Fruit fly (Drosophila melanogaster) whole organism, embryonic: ENCODE measurements around the gene CG32369.

Experiments used
- Aef1 ChIP-seq: fragments of 200-800 bp; sonication (Bioruptor generic); IDR thresholded peaks from 3 replicates; pipeline ENCODE4 v1.3.6; 2022; ENCODE audit warnings: missing biosample characterization, missing genetic modification characterization
- BtbVII ChIP-seq: fragments of 200-800 bp; sonication (Bioruptor generic); optimal IDR thresholded peaks from 3 replicates; lab custom pipeline; 2017; ENCODE audit warnings: missing biosample characterization, mild to moderate bottlenecking, missing genetic modification characterization
- CG10209 ChIP-seq: fragments of 200-800 bp; sonication (Bioruptor generic); optimal IDR thresholded peaks from 3 replicates; lab custom pipeline; 2017; ENCODE audit warnings: missing biosample characterization, mild to moderate bottlenecking, missing genetic modification characterization, missing genetic modification reagents
- CG10321 ChIP-seq: fragments of 200-800 bp; sonication (Bioruptor generic); IDR thresholded peaks from 2 replicates; pipeline ENCODE4 v1.3.6; 2022; ENCODE audit warnings: missing biosample characterization, missing genetic modification characterization
- CG10431 ChIP-seq: fragments of 200-800 bp; sonication (Bioruptor generic); optimal IDR thresholded peaks from 3 replicates; lab custom pipeline; 2018; ENCODE audit warnings: missing biosample characterization, mild to moderate bottlenecking, missing genetic modification characterization
- CG11695 ChIP-seq: fragments of 200-800 bp; sonication (Bioruptor generic); IDR thresholded peaks from 3 replicates; pipeline ENCODE4 v1.3.6; 2022; ENCODE audit warnings: missing biosample characterization, missing genetic modification characterization
- CG12391 ChIP-seq: fragments of 200-800 bp; sonication (Bioruptor generic); optimal IDR thresholded peaks from 3 replicates; lab custom pipeline; 2018; ENCODE audit warnings: missing biosample characterization, mild to moderate bottlenecking, missing genetic modification characterization, moderate library complexity
- CG1529 ChIP-seq: fragments of 200-800 bp; sonication (Bioruptor generic); optimal IDR thresholded peaks from 3 replicates; lab custom pipeline; 2018; ENCODE audit warnings: missing biosample characterization, missing genetic modification characterization
- CG1603 ChIP-seq: fragments of 200-800 bp; sonication (Bioruptor generic); optimal IDR thresholded peaks from 2 replicates; lab custom pipeline; 2019; ENCODE audit warnings: missing biosample characterization, mild to moderate bottlenecking, missing genetic modification characterization, moderate library complexity
- CG16813 ChIP-seq: fragments of 200-800 bp; sonication (Bioruptor generic); IDR thresholded peaks from 3 replicates; pipeline ENCODE4 v1.3.6; 2022; ENCODE audit warnings: missing biosample characterization, missing genetic modification characterization; ENCODE audit not compliant: partially characterized antibody
- CG1832 ChIP-seq: fragments of 200-800 bp; sonication (Bioruptor generic); optimal IDR thresholded peaks from 2 replicates; lab custom pipeline; 2017; ENCODE audit warnings: missing biosample characterization, mild to moderate bottlenecking, missing genetic modification characterization, inconsistent platforms
- CG18476 ChIP-seq: fragments of 200-800 bp; sonication (Bioruptor generic); optimal IDR thresholded peaks from 2 replicates; lab custom pipeline; 2016; ENCODE audit warnings: missing biosample characterization, mild to moderate bottlenecking, missing genetic modification characterization
- CG32532 ChIP-seq: fragments of 200-800 bp; sonication (Bioruptor generic); IDR thresholded peaks from 2 replicates; pipeline ENCODE4 v1.3.6; 2022; ENCODE audit warnings: missing biosample characterization, missing genetic modification characterization
- CG3726 ChIP-seq: fragments of 200-800 bp; sonication (Bioruptor generic); IDR thresholded peaks from 3 replicates; pipeline ENCODE4, ENCODE4 v1.3.6; 2022; ENCODE audit warnings: missing biosample characterization, missing genetic modification characterization
- CG3847 ChIP-seq: fragments of 200-800 bp; sonication (Bioruptor generic); IDR thresholded peaks from 2 replicates; pipeline ENCODE4 v1.3.6; 2022; ENCODE audit warnings: missing biosample characterization, missing genetic modification characterization
- CG43689 ChIP-seq: fragments of 200-800 bp; sonication (Bioruptor generic); IDR thresholded peaks from 2 replicates; pipeline ENCODE4 v1.3.6; 2022; ENCODE audit warnings: missing biosample characterization, missing genetic modification characterization
- CG6765 ChIP-seq: fragments of 200-800 bp; sonication (Bioruptor generic); optimal IDR thresholded peaks from 3 replicates; lab custom pipeline; 2017; ENCODE audit warnings: missing biosample characterization, mild to moderate bottlenecking, missing genetic modification characterization
- CG7271 ChIP-seq: fragments of 200-800 bp; sonication (Bioruptor generic); optimal IDR thresholded peaks from 2 replicates; lab custom pipeline; 2018; ENCODE audit warnings: missing biosample characterization, mild to moderate bottlenecking, missing genetic modification characterization, moderate library complexity
- CG7357 ChIP-seq: fragments of 200-800 bp; sonication (Bioruptor generic); IDR thresholded peaks from 3 replicates; pipeline ENCODE4 v1.3.6; 2022; ENCODE audit warnings: missing biosample characterization, missing genetic modification characterization
- CG8924 ChIP-seq: fragments of 200-800 bp; optimal IDR thresholded peaks from 3 replicates; lab custom pipeline; 2019; ENCODE audit warnings: missing biosample characterization, mild to moderate bottlenecking, missing genetic modification characterization, moderate library complexity
- CG8944 ChIP-seq: fragments of 200-800 bp; sonication (Bioruptor generic); optimal IDR thresholded peaks from 3 replicates; lab custom pipeline; 2016; ENCODE audit warnings: missing biosample characterization, missing genetic modification characterization
- CkIIα-i1 ChIP-seq: fragments of 200-800 bp; sonication (Bioruptor generic); IDR thresholded peaks from 2 replicates; pipeline ENCODE4 v1.3.6; 2022; ENCODE audit warnings: missing biosample characterization, missing genetic modification characterization
- Deaf1 ChIP-seq: fragments of 200-800 bp; optimal IDR thresholded peaks from 3 replicates; lab custom pipeline; 2019; ENCODE audit warnings: missing biosample characterization, mild to moderate bottlenecking, missing genetic modification characterization, moderate library complexity
- Dip2 ChIP-seq: fragments of 200-800 bp; sonication (Bioruptor generic); IDR thresholded peaks from 2 replicates; pipeline ENCODE4 v1.3.6; 2022; ENCODE audit warnings: missing biosample characterization, missing genetic modification characterization
- Jarid2 ChIP-seq: fragments of 200-800 bp; sonication (Bioruptor generic); optimal IDR thresholded peaks from 3 replicates; lab custom pipeline; 2017; ENCODE audit warnings: mild to moderate bottlenecking, missing biosample characterization, missing genetic modification reagents, missing genetic modification characterization
- Meics ChIP-seq: fragments of 200-800 bp; sonication (Bioruptor generic); optimal IDR thresholded peaks from 2 replicates; lab custom pipeline; 2017; ENCODE audit warnings: missing biosample characterization, mild to moderate bottlenecking, missing genetic modification characterization
- NK7.1 ChIP-seq: fragments of 200-800 bp; sonication (Bioruptor generic); optimal IDR thresholded peaks from 3 replicates; lab custom pipeline; 2016; ENCODE audit warnings: missing biosample characterization, missing genetic modification characterization
- Sox102F ChIP-seq: fragments of 200-800 bp; sonication (Bioruptor generic); optimal IDR thresholded peaks from 2 replicates; lab custom pipeline; 2018; ENCODE audit warnings: missing biosample characterization, mild to moderate bottlenecking, missing genetic modification characterization, moderate library complexity
- Taf1 ChIP-seq: fragments of 200-800 bp; sonication (Bioruptor generic); IDR thresholded peaks from 2 replicates; pipeline ENCODE4 v1.3.6; 2022; ENCODE audit warnings: missing biosample characterization, missing genetic modification characterization
- ab ChIP-seq: fragments of 200-800 bp; sonication (Bioruptor generic); optimal IDR thresholded peaks from 2 replicates; lab custom pipeline; 2016; ENCODE audit warnings: missing biosample characterization, missing genetic modification characterization
- amos ChIP-seq: fragments of 200-800 bp; sonication (Bioruptor generic); IDR thresholded peaks from 2 replicates; pipeline ENCODE4 v1.3.6; 2022; ENCODE audit warnings: missing biosample characterization, missing genetic modification characterization; ENCODE audit not compliant: partially characterized antibody
- ci ChIP-seq: fragments of 200-800 bp; sonication (Bioruptor generic); IDR thresholded peaks from 3 replicates; pipeline ENCODE4 v1.3.6; 2022; ENCODE audit warnings: missing biosample characterization, missing genetic modification characterization
- corto ChIP-seq: fragments of 200-800 bp; sonication (Bioruptor generic); optimal IDR thresholded peaks from 2 replicates; lab custom pipeline; 2016; ENCODE audit warnings: missing biosample characterization, mild to moderate bottlenecking, missing genetic modification characterization, moderate library complexity
- crol ChIP-seq: fragments of 200-800 bp; sonication (Bioruptor generic); IDR thresholded peaks from 2 replicates; pipeline ENCODE4 v1.3.6; 2022; ENCODE audit warnings: missing biosample characterization, missing genetic modification characterization
- dan ChIP-seq: fragments of 200-800 bp; sonication (Bioruptor generic); IDR thresholded peaks from 2 replicates; pipeline ENCODE4 v1.3.6; 2022; ENCODE audit warnings: missing biosample characterization, missing genetic modification characterization
- dimm ChIP-seq: fragments of 200-800 bp; sonication (Bioruptor generic); IDR thresholded peaks from 2 replicates; pipeline ENCODE4 v1.3.6; 2022; ENCODE audit warnings: missing biosample characterization, missing genetic modification characterization
- gfzf ChIP-seq: fragments of 200-800 bp; sonication (Bioruptor generic); optimal IDR thresholded peaks from 2 replicates; lab custom pipeline; 2016; ENCODE audit warnings: missing biosample characterization, mild to moderate bottlenecking, missing genetic modification characterization, moderate library complexity
- gsb ChIP-seq: fragments of 200-800 bp; sonication (Bioruptor generic); IDR thresholded peaks from 2 replicates; pipeline ENCODE4 v1.3.6; 2022; ENCODE audit warnings: missing biosample characterization, missing genetic modification characterization
- jigr1 ChIP-seq: fragments of 200-800 bp; sonication (Bioruptor generic); IDR thresholded peaks from 3 replicates; pipeline ENCODE4 v1.3.6; 2022; ENCODE audit warnings: missing biosample characterization, missing genetic modification characterization
- kay ChIP-seq: fragments of 200-800 bp; sonication (Bioruptor generic); optimal IDR thresholded peaks from 2 replicates; lab custom pipeline; 2016; ENCODE audit warnings: missing biosample characterization, missing genetic modification characterization
- lilli ChIP-seq: fragments of 200-800 bp; sonication (Bioruptor generic); optimal IDR thresholded peaks from 3 replicates; lab custom pipeline; 2016; ENCODE audit warnings: missing biosample characterization, missing genetic modification characterization
- luna ChIP-seq: fragments of 200-800 bp; sonication (Bioruptor generic); optimal IDR thresholded peaks from 2 replicates; lab custom pipeline; 2016; ENCODE audit warnings: missing biosample characterization, missing genetic modification characterization
- odd ChIP-seq: fragments of 200-800 bp; sonication (Bioruptor generic); optimal IDR thresholded peaks from 2 replicates; lab custom pipeline; 2017; ENCODE audit warnings: missing biosample characterization, mild to moderate bottlenecking, missing genetic modification characterization
- phol ChIP-seq: fragments of 200-800 bp; sonication (Bioruptor generic); optimal IDR thresholded peaks from 3 replicates; lab custom pipeline; 2018; ENCODE audit warnings: missing biosample characterization, mild to moderate bottlenecking, missing genetic modification characterization, moderate library complexity
- ro ChIP-seq: fragments of 200-800 bp; sonication (Bioruptor generic); IDR thresholded peaks from 2 replicates; pipeline ENCODE4 v1.3.6; 2022; ENCODE audit warnings: missing biosample characterization, missing genetic modification characterization
- sd ChIP-seq: fragments of 200-800 bp; sonication (Bioruptor generic); optimal IDR thresholded peaks from 3 replicates; lab custom pipeline; 2018; ENCODE audit warnings: missing biosample characterization, mild to moderate bottlenecking, missing genetic modification characterization, moderate library complexity
- shn ChIP-seq: fragments of 200-800 bp; sonication (Bioruptor generic); optimal IDR thresholded peaks from 3 replicates; lab custom pipeline; 2016; ENCODE audit warnings: missing biosample characterization, missing genetic modification characterization
- sima ChIP-seq: fragments of 200-800 bp; sonication (Bioruptor generic); optimal IDR thresholded peaks from 2 replicates; lab custom pipeline; 2016; ENCODE audit warnings: missing biosample characterization, missing genetic modification characterization
- slbo ChIP-seq: fragments of 200-800 bp; sonication (Bioruptor generic); IDR thresholded peaks from 2 replicates; pipeline ENCODE4 v1.3.6; 2022; ENCODE audit warnings: missing biosample characterization, missing genetic modification characterization
- sob ChIP-seq: fragments of 200-800 bp; sonication (Bioruptor generic); IDR thresholded peaks from 2 replicates; pipeline ENCODE4 v1.3.6; 2022; ENCODE audit warnings: missing biosample characterization, missing genetic modification characterization
- sqz ChIP-seq: fragments of 200-800 bp; sonication (Bioruptor generic); optimal IDR thresholded peaks from 3 replicates; lab custom pipeline; 2018; ENCODE audit warnings: missing biosample characterization, mild to moderate bottlenecking, missing genetic modification characterization
- trem ChIP-seq: fragments of 200-800 bp; optimal IDR thresholded peaks from 3 replicates; lab custom pipeline; 2019; ENCODE audit warnings: missing biosample characterization, mild to moderate bottlenecking, missing genetic modification characterization, moderate library complexity
- yki ChIP-seq: fragments of >200 bp; optimal IDR thresholded peaks from 3 replicates; lab custom pipeline; 2018

CG32369 gene

dm6 chr3L:7783383-7783782 is 26.2 kb downstream of the CG32369 start (continued):
- peak; percentile 6 for TF ChIP-seq BtbVII (GFP tag; lab: Kevin White, UChicago)
- no peak for TF ChIP-seq CG18476 (GFP tag; lab: Kevin White, UChicago)
- TF ChIP-seq CG10431 (GFP tag; lab: Kevin White, UChicago) = no peak
- TF ChIP-seq luna (GFP tag; lab: Kevin White, UChicago) = no peak
- TF ChIP-seq CG12391 (tag; lab: Kevin White, UChicago) = no peak
- no peak for TF ChIP-seq CG43689 (GFP tag; lab: Robert Waterston, UW)
- TF ChIP-seq CG10209 (GFP tag; lab: Kevin White, UChicago) = peak; percentile 30
- no peak for TF ChIP-seq CG8944 (GFP tag; lab: Kevin White, UChicago)
- TF ChIP-seq jigr1 (GFP tag; lab: Robert Waterston, UW) = no peak
- no peak for TF ChIP-seq Dip2
- no peak for TF ChIP-seq sqz (GFP tag; lab: Kevin White, UChicago)
- peak; percentile 55 for TF ChIP-seq Sox102F (GFP tag; lab: Kevin White, UChicago)
- TF ChIP-seq slbo = peak; percentile 72
- TF ChIP-seq CG32532 (GFP tag; lab: Robert Waterston, UW) = 0 out of 2 replicates have a peak, but pooled peaks have one; percentile 23
- TF ChIP-seq dimm (GFP tag; lab: Robert Waterston, UW) = no peak
- TF ChIP-seq NK7.1 (GFP tag; lab: Kevin White, UChicago) = no peak
- peak; percentile 21 for TF ChIP-seq lilli (GFP tag; lab: Kevin White, UChicago)
- no peak for TF ChIP-seq sima (GFP tag; lab: Kevin White, UChicago)
- TF ChIP-seq sob (GFP tag; lab: Robert Waterston, UW) = no peak
- no peak for TF ChIP-seq kay (GFP tag; lab: Kevin White, UChicago)
- 0 out of 3 replicates have a peak, but pooled peaks have one; percentile 25 for TF ChIP-seq Aef1 (GFP tag; lab: Robert Waterston, UW)
- TF ChIP-seq Meics (GFP tag; lab: Kevin White, UChicago) = peak; percentile 46
- no peak for TF ChIP-seq dan (GFP tag; lab: Robert Waterston, UW)
- no peak for TF ChIP-seq CG1832 (GFP tag; lab: Kevin White, UChicago)
- TF ChIP-seq CG8924 (tag; lab: Kevin White, UChicago) = no peak
- TF ChIP-seq Jarid2 (GFP tag; lab: Kevin White, UChicago) = no peak
- TF ChIP-seq ci = peak; percentile 52; the same call in 1 of the 3 replicates
- TF ChIP-seq yki (lab: Kevin White, UChicago) = no peak
- no peak for TF ChIP-seq CG1603 (tag; lab: Kevin White, UChicago)
- no peak for TF ChIP-seq ab (GFP tag; lab: Kevin White, UChicago)
- no peak for TF ChIP-seq crol (GFP tag; lab: Robert Waterston, UW)
- no peak for TF ChIP-seq CG10321 (GFP tag; lab: Robert Waterston, UW)
- TF ChIP-seq shn (GFP tag; lab: Kevin White, UChicago) = no peak
- TF ChIP-seq gfzf = no peak
- no peak for TF ChIP-seq CG3726 (GFP tag; lab: Robert Waterston, UW)
- no peak for TF ChIP-seq ro (GFP tag; lab: Robert Waterston, UW)
- no peak for TF ChIP-seq CG16813 (GFP tag; lab: Robert Waterston, UW)
- no peak for TF ChIP-seq CG7357 (GFP tag; lab: Robert Waterston, UW)
- no peak for TF ChIP-seq CG7271 (tag; lab: Kevin White, UChicago)
- TF ChIP-seq odd = no peak
- TF ChIP-seq CG6765 = no peak
- no peak for TF ChIP-seq trem (tag; lab: Kevin White, UChicago)
- no peak for TF ChIP-seq Taf1 (GFP tag; lab: Robert Waterston, UW)
- TF ChIP-seq amos (GFP tag; lab: Robert Waterston, UW) = no peak
- TF ChIP-seq Deaf1 (tag; lab: Kevin White, UChicago) = no peak
- peak; percentile 44; the same call in 1 of the 3 replicates for TF ChIP-seq CG11695 (GFP tag; lab: Robert Waterston, UW)
- TF ChIP-seq CkIIα-i1 = no peak
- TF ChIP-seq sd (tag; lab: Kevin White, UChicago) = no peak
- no peak for TF ChIP-seq corto (GFP tag; lab: Kevin White, UChicago)
- TF ChIP-seq phol = no peak
- no peak for TF ChIP-seq CG1529 (GFP tag; lab: Kevin White, UChicago)
- peak; percentile 31; the same call in 1 of the 2 replicates for TF ChIP-seq gsb (GFP tag; lab: Robert Waterston, UW)
- peak; percentile 36; the same call in 1 of the 2 replicates for TF ChIP-seq CG3847 (GFP tag; lab: Robert Waterston, UW)
